Fruit fly (Drosophila melanogaster): ENCODE measurements around the gene mRpL47.
A peak's percentile ranks its signal among the peaks of the same experiment; 100 is the strongest.

DNA sequence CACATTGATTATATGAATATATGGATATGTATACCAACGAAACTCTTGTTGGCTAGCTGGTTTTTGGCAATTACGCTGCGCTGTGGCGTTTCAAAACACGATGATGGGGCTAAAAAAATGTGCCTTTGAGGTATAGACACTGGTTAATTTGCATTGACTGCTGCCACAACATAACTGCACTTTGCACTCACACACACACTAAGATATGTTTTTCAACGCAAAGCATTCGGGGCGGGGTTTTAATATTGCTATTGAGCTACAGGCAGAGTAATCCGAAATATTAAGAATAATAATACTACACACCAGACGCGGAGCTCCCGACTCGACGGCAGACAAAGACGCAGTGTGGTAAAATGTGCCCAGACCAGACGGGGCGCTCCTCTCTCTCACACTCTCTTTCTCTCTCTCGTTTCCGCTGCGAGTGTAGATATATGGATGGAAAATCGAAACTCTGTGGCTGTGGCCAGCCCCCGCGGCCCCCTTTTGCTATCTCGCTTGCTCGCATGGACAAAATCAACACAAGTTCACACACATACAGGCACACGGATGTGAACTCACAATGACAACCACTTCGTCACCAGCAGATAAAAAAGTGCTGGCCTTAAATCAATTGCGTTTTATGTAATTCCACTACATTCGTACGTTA is 35.4 kb upstream of the mRpL47 start:
- no peak for TF ChIP-seq CG9876 (GFP tag; optimal IDR thresholded peaks at IDR 0.05)
- no peak for TF ChIP-seq CG7963 (GFP tag; IDR thresholded peaks at IDR 0.05; ENCODE audit: partially characterized antibody)
- TF ChIP-seq ato (GFP tag; IDR thresholded peaks at IDR 0.05; ENCODE audit: partially characterized antibody), result no peak
- TF ChIP-seq CG4617 (GFP tag; optimal IDR thresholded peaks at IDR 0.05; ENCODE audit: borderline replicate concordance), result peak; percentile 3
- TF ChIP-seq tll (GFP tag; optimal IDR thresholded peaks at IDR 0.05), result no peak
